Worm (Caenorhabditis elegans): Measurements from ENCODE around the gene hrpl-1.

- no peak for TF ChIP-seq Y48G9A.11 (GFP tag; IDR thresholded peaks at IDR 0.05)
- TF ChIP-seq fkh-10 (GFP tag; optimal IDR thresholded peaks at IDR 0.05): no peak
- no peak for TF ChIP-seq unc-39 (tag; optimal IDR thresholded peaks at IDR 0.05)
- no peak for TF ChIP-seq snpc-4 (tag; optimal IDR thresholded peaks at IDR 0.05)
- no peak for TF ChIP-seq zfp-2 (tag; optimal IDR thresholded peaks at IDR 0.05)
- no peak for TF ChIP-seq ceh-82 (tag; optimal IDR thresholded peaks at IDR 0.05)
- no peak for TF ChIP-seq nhr-41 (GFP tag; IDR thresholded peaks at IDR 0.05)
Measured at ce11 chrII:6880067-6880466, 18.5 kb upstream of the hrpl-1 start, which contains the start of gene C44B7.7.
